Worm (Caenorhabditis elegans): Measurements from ENCODE around the gene kin-15.

ce11 chrII:9412086-9412608 is 21.4 kb downstream of the kin-15 start, which contains the start of gene arrd-3:
- no peak for TF ChIP-seq ztf-29 (GFP tag; IDR thresholded peaks at IDR 0.05)
- TF ChIP-seq tab-1 (GFP tag; IDR thresholded peaks at IDR 0.05) = no peak
- no peak for TF ChIP-seq med-1 (GFP tag; optimal IDR thresholded peaks at IDR 0.05; ENCODE audit: insufficient read depth)
- no peak for TF ChIP-seq klf-2 (GFP tag; conservative IDR thresholded peaks at IDR 0.05)
- TF ChIP-seq cog-1 (tag; optimal IDR thresholded peaks at IDR 0.05) = no peak
- TF ChIP-seq T22C8.4 (GFP tag; IDR thresholded peaks at IDR 0.05) = no peak
